Fruit fly (Drosophila melanogaster): ENCODE results near the gene CG31832.

CG31832 gene

DNA sequence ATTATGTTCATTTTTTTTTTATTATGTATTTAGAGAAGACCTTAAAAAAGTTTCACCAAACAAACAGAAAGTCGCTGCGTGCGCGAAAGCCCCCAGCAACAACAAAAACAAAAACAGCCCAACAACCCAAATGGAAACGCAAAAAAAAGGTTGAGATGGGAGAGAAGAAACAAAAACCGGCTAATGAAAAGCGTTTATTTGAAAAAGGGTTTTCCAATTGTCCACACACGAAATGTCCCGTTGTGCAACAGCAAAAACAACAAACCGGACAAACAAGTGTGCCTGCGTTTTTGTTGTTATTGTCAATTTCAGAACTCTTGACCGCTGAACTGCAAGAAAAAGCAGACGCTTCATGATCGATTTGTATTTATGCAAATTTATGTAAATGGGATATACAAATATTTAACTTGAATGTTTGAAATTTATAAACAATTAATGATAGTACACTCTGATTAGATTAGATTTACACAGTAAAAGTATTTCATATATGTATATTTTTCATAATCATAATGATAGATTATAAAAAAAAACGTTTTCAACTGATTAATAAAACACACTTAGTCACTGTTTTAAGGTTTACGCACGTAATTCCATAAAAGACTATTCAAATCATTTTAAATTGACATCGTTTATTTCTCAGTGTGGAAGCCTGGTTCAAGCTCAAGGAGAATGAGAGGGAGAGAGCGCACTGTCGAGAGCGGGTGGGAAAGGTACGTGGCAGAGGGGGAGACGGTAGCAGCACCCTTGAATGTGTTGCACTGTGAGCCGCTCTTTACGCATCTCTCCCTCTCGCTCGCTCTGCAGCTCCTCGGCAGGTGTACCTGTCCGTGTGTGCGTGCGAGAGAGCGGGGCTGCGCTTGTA is 25.0 kb upstream of the CG31832 start:
- TF ChIP-seq net (GFP tag; optimal IDR thresholded peaks at IDR 0.05) (peak; percentile 86), CG11762 (GFP tag; optimal IDR thresholded peaks at IDR 0.05; ENCODE audit: insufficient read depth) (peak; percentile 84), CG15336 (GFP tag; IDR thresholded peaks at IDR 0.05) (peak; percentile 94), Lpt (GFP tag; optimal IDR thresholded peaks at IDR 0.05) (peak; percentile 78), CG34406 (GFP tag; optimal IDR thresholded peaks at IDR 0.05) (peak; percentile 86), salr (GFP tag; optimal IDR thresholded peaks at IDR 0.05) (peak; percentile 28 to 92), CG9139 (GFP tag; optimal IDR thresholded peaks at IDR 0.05) (peak; percentile 73), Smox (GFP tag; optimal IDR thresholded peaks at IDR 0.05) (peak; percentile 79), eg (GFP tag; IDR thresholded peaks at IDR 0.05) (peak; percentile 90; the same call in 2 of the 3 replicates), Sox102F (GFP tag; optimal IDR thresholded peaks at IDR 0.05) (peak; percentile 84), CG3032 (tag; optimal IDR thresholded peaks at IDR 0.05) (peak; percentile 87), vri (GFP tag; optimal IDR thresholded peaks at IDR 0.05) (peak; percentile 50), Hr38 (GFP tag; optimal IDR thresholded peaks at IDR 0.05) (no peak), CG10669 (GFP tag; optimal IDR thresholded peaks at IDR 0.05) (peak; percentile 84), CG8319 (GFP tag; optimal IDR thresholded peaks at IDR 0.05) (peak; percentile 76), CG8119 (GFP tag; IDR thresholded peaks at IDR 0.05) (peak; percentile 94), CG11902 (GFP tag; optimal IDR thresholded peaks at IDR 0.05) (peak; percentile 77), CG6276 (GFP tag; optimal IDR thresholded peaks at IDR 0.05) (peak; percentile 86), Hr39 (GFP tag; optimal IDR thresholded peaks at IDR 0.05) (peak; percentile 47), Eip93F (GFP tag; optimal IDR thresholded peaks at IDR 0.05) (peak; percentile 67), Blimp-1 (GFP tag; optimal IDR thresholded peaks at IDR 0.05) (peak; percentile 76), CG6163 (GFP tag; IDR thresholded peaks at IDR 0.05) (peak; percentile 89; the same call in 2 of the 3 replicates), CG6854 (GFP tag; optimal IDR thresholded peaks at IDR 0.05) (peak; percentile 67), lz (GFP tag; optimal IDR thresholded peaks at IDR 0.05) (peak; percentile 74), achi (GFP tag; optimal IDR thresholded peaks at IDR 0.05) (peak; percentile 91), fd85E (GFP tag; optimal IDR thresholded peaks at IDR 0.05) (no peak), CG6808 (GFP tag; optimal IDR thresholded peaks at IDR 0.05) (peak; percentile 90), CG7368 (GFP tag; optimal IDR thresholded peaks at IDR 0.05) (peak; percentile 85), CG8632 (GFP tag; optimal IDR thresholded peaks at IDR 0.05) (peak; percentile 85), ss (GFP tag; optimal IDR thresholded peaks at IDR 0.05) (peak; percentile 89 to 90), esn (GFP tag; optimal IDR thresholded peaks at IDR 0.05) (peak; percentile 90), OdsH (GFP tag; optimal IDR thresholded peaks at IDR 0.05) (peak; percentile 87), CG11294 (GFP tag; IDR thresholded peaks at IDR 0.05) (peak; percentile 81; the same call in 1 of the 2 replicates), Gug (GFP tag; IDR thresholded peaks at IDR 0.05) (peak; percentile 80), CG31627 (GFP tag; optimal IDR thresholded peaks at IDR 0.05) (peak; percentile 67), CG1621 (tag; optimal IDR thresholded peaks at IDR 0.05) (peak; percentile 52), CG4318 (GFP tag; optimal IDR thresholded peaks at IDR 0.05) (peak; percentile 72), Met (GFP tag; optimal IDR thresholded peaks at IDR 0.05) (peak; percentile 84), Ets96B (tag; optimal IDR thresholded peaks at IDR 0.05) (peak; percentile 84), fd59A (GFP tag; optimal IDR thresholded peaks at IDR 0.05) (peak; percentile 76), acj6 (GFP tag; optimal IDR thresholded peaks at IDR 0.05) (peak; percentile 88), cyc (GFP tag; optimal IDR thresholded peaks at IDR 0.05) (peak; percentile 82), topi (GFP tag; optimal IDR thresholded peaks at IDR 0.05) (peak; percentile 81), pdm3 (GFP tag; optimal IDR thresholded peaks at IDR 0.05) (peak; percentile 78), spab (GFP tag; optimal IDR thresholded peaks at IDR 0.05) (peak; percentile 86), dac (GFP tag; optimal IDR thresholded peaks at IDR 0.05) (peak; percentile 64), Sox15 (GFP tag; optimal IDR thresholded peaks at IDR 0.05) (peak; percentile 69), CG6792 (GFP tag; optimal IDR thresholded peaks at IDR 0.05) (peak; percentile 81), Ets21C (GFP tag; optimal IDR thresholded peaks at IDR 0.05) (peak; percentile 1), Eip75B (GFP tag; optimal IDR thresholded peaks at IDR 0.05) (peak; percentile 72)
